Worm (Caenorhabditis elegans) whole organism, L3 larva: Measurements from ENCODE around the gene D1086.17.
A peak's percentile ranks its signal among the peaks of the same experiment; 100 is the strongest.

Experiments used
- aly-2 ChIP-seq: fragments of 150-350 bp; optimal IDR thresholded peaks from 2 replicates; lab custom pipeline; 2014; ENCODE audit warnings: missing biosample characterization, missing genetic modification characterization
- ama-1 ChIP-seq: fragments of 150-350 bp; optimal IDR thresholded peaks from 2 replicates; lab custom pipeline; 2018
- ceh-16 ChIP-seq: sonication (generic microtip); optimal IDR thresholded peaks from 2 replicates; lab custom pipeline; 2017; ENCODE audit warnings: missing biosample characterization, missing genetic modification characterization
- ceh-28 ChIP-seq: fragments of 150-350 bp; optimal IDR thresholded peaks from 2 replicates; lab custom pipeline; 2014; ENCODE audit warnings: missing biosample characterization, missing genetic modification reagents, missing genetic modification characterization
- ceh-9 ChIP-seq: sonication (generic microtip); optimal IDR thresholded peaks from 2 replicates; lab custom pipeline; 2018; ENCODE audit warnings: missing biosample characterization, missing genetic modification characterization
- egl-27 ChIP-seq: sonication (generic microtip); optimal IDR thresholded peaks from 4 replicates; lab custom pipeline; 2017; ENCODE audit warnings: missing biosample characterization, missing genetic modification reagents, missing genetic modification characterization
- egl-5 ChIP-seq: fragments of 150-350 bp; optimal IDR thresholded peaks from 2 replicates; lab custom pipeline; 2017; ENCODE audit warnings: missing biosample characterization, missing genetic modification reagents, missing genetic modification characterization, inconsistent platforms
- elt-1 ChIP-seq: fragments of 150-350 bp; optimal IDR thresholded peaks from 2 replicates; lab custom pipeline; 2014; ENCODE audit warnings: missing biosample characterization, missing genetic modification characterization
- elt-2 ChIP-seq: sonication (generic microtip); optimal IDR thresholded peaks from 2 replicates; lab custom pipeline; 2016; ENCODE audit warnings: missing genetic modification reagents, mild to moderate bottlenecking, missing genetic modification characterization, missing compliant biosample characterization
- elt-3 ChIP-seq, 3 experiments: fragments of 150-350 bp in 1 of 3; sonication (generic microtip) in 2 of 3; optimal IDR thresholded peaks; 2 replicates in 2 of 3; 4 replicates in 1 of 3; lab custom pipeline; 2014 to 2017; ENCODE audit warnings: missing biosample characterization in 3 of 3, missing genetic modification characterization in 3 of 3
- eor-1 ChIP-seq, 2 experiments: fragments of 150-350 bp; optimal IDR thresholded peaks; 2 replicates each; lab custom pipeline; 2014 to 2018; ENCODE audit warnings: missing biosample characterization in 2 of 2, missing genetic modification characterization in 2 of 2
- fkh-10 ChIP-seq: sonication (generic microtip); optimal IDR thresholded peaks from 2 replicates; lab custom pipeline; 2017; ENCODE audit warnings: missing biosample characterization, missing genetic modification reagents, missing genetic modification characterization
- fkh-2 ChIP-seq: fragments of 150-350 bp; optimal IDR thresholded peaks from 2 replicates; lab custom pipeline; 2014; ENCODE audit warnings: missing biosample characterization, missing genetic modification reagents, missing genetic modification characterization
- fos-1 ChIP-seq: fragments of 150-350 bp; optimal IDR thresholded peaks from 2 replicates; lab custom pipeline; 2014; ENCODE audit warnings: missing biosample characterization, missing genetic modification characterization
- jun-1 ChIP-seq: fragments of 150-350 bp; optimal IDR thresholded peaks from 2 replicates; lab custom pipeline; 2014; ENCODE audit warnings: missing biosample characterization, missing genetic modification reagents, missing genetic modification characterization
- lin-39 ChIP-seq: fragments of 150-350 bp; optimal IDR thresholded peaks from 2 replicates; lab custom pipeline; 2018; ENCODE audit warnings: missing biosample characterization, missing genetic modification reagents, missing genetic modification characterization
- lsy-12 ChIP-seq: sonication (generic microtip); optimal IDR thresholded peaks from 2 replicates; lab custom pipeline; 2016; ENCODE audit warnings: mild to moderate bottlenecking, missing genetic modification characterization, missing compliant biosample characterization
- mdl-1 ChIP-seq: fragments of 150-350 bp; optimal IDR thresholded peaks from 2 replicates; lab custom pipeline; 2014; ENCODE audit warnings: missing biosample characterization, missing genetic modification characterization
- mml-1 ChIP-seq: fragments of 150-350 bp; sonication (generic microtip); optimal IDR thresholded peaks from 3 replicates; lab custom pipeline; 2014; ENCODE audit warnings: missing biosample characterization, missing genetic modification characterization
- nfya-1 ChIP-seq: sonication (generic microtip); optimal IDR thresholded peaks from 2 replicates; lab custom pipeline; 2017; ENCODE audit warnings: missing genetic modification characterization, mild to moderate bottlenecking, missing compliant biosample characterization, antibody characterized with exemption, moderate library complexity; ENCODE audit not compliant: insufficient read depth
- nhr-11 ChIP-seq: fragments of 150-350 bp; optimal IDR thresholded peaks from 2 replicates; lab custom pipeline; 2014; ENCODE audit warnings: missing biosample characterization, missing genetic modification characterization
- nhr-12 ChIP-seq: fragments of 150-350 bp; optimal IDR thresholded peaks from 2 replicates; lab custom pipeline; 2014; ENCODE audit warnings: missing biosample characterization, missing genetic modification characterization
- nhr-23 ChIP-seq: fragments of 150-350 bp; optimal IDR thresholded peaks from 2 replicates; lab custom pipeline; 2014; ENCODE audit warnings: missing biosample characterization, missing genetic modification reagents, missing genetic modification characterization
- nhr-25 ChIP-seq: sonication (generic microtip); optimal IDR thresholded peaks from 2 replicates; lab custom pipeline; 2017; ENCODE audit warnings: missing biosample characterization, missing genetic modification characterization
- nhr-28 ChIP-seq: fragments of 150-350 bp; optimal IDR thresholded peaks from 2 replicates; lab custom pipeline; 2014; ENCODE audit warnings: missing biosample characterization, missing genetic modification characterization
- nhr-67 ChIP-seq: fragments of 150-350 bp; optimal IDR thresholded peaks from 2 replicates; lab custom pipeline; 2014; ENCODE audit warnings: missing biosample characterization, missing genetic modification characterization
- nhr-76 ChIP-seq: fragments of 150-350 bp; sonication (generic microtip); optimal IDR thresholded peaks from 5 replicates; lab custom pipeline; 2014; ENCODE audit warnings: missing biosample characterization, missing genetic modification characterization
- nhr-77 ChIP-seq: fragments of 150-350 bp; optimal IDR thresholded peaks from 2 replicates; lab custom pipeline; 2014; ENCODE audit warnings: missing biosample characterization, missing genetic modification characterization
- pha-4 ChIP-seq: fragments of 150-350 bp; optimal IDR thresholded peaks from 2 replicates; lab custom pipeline; 2014; ENCODE audit warnings: missing biosample characterization, missing genetic modification reagents, missing genetic modification characterization
- pqm-1 ChIP-seq: fragments of 150-350 bp; optimal IDR thresholded peaks from 2 replicates; lab custom pipeline; 2017; ENCODE audit warnings: missing biosample characterization, missing genetic modification characterization, inconsistent platforms
- sea-2 ChIP-seq: fragments of 150-350 bp; sonication (generic microtip); optimal IDR thresholded peaks from 4 replicates; lab custom pipeline; 2014; ENCODE audit warnings: missing biosample characterization, missing genetic modification reagents, missing genetic modification characterization
- skn-1 ChIP-seq: fragments of 150-350 bp; optimal IDR thresholded peaks from 2 replicates; lab custom pipeline; 2014; ENCODE audit warnings: missing biosample characterization, missing genetic modification characterization
- snpc-4 ChIP-seq: fragments of 150-350 bp; optimal IDR thresholded peaks from 2 replicates; lab custom pipeline; 2014; ENCODE audit warnings: missing biosample characterization, missing genetic modification characterization
- tbx-2 ChIP-seq: sonication (generic microtip); optimal IDR thresholded peaks from 2 replicates; lab custom pipeline; 2016; ENCODE audit warnings: mild to moderate bottlenecking, missing genetic modification characterization, missing compliant biosample characterization
- unc-39 ChIP-seq: sonication (generic microtip); optimal IDR thresholded peaks from 4 replicates; lab custom pipeline; 2017; ENCODE audit warnings: missing biosample characterization, missing genetic modification characterization
- unc-62 ChIP-seq: fragments of 150-350 bp; sonication (generic microtip); optimal IDR thresholded peaks from 4 replicates; lab custom pipeline; 2014; ENCODE audit warnings: missing biosample characterization, missing genetic modification reagents, missing genetic modification characterization
- zag-1 ChIP-seq: fragments of 150-350 bp; optimal IDR thresholded peaks from 2 replicates; lab custom pipeline; 2014; ENCODE audit warnings: missing biosample characterization, missing genetic modification characterization
- ztf-11 ChIP-seq: fragments of 150-350 bp; optimal IDR thresholded peaks from 2 replicates; lab custom pipeline; 2014; ENCODE audit warnings: missing biosample characterization, missing genetic modification characterization
- ztf-4 ChIP-seq: fragments of 150-350 bp; optimal IDR thresholded peaks from 2 replicates; lab custom pipeline; 2014; ENCODE audit warnings: missing biosample characterization, missing genetic modification characterization

D1086.17 gene

ce11 chrV:14067816-14068296 lies at the start of gene D1086.17:
TSS of gene D1086.17 (plus strand) at chrV:14067866.
- no peak for TF ChIP-seq lsy-12 (tag; lab: Kevin White, UChicago)

ce11 chrV:14018640-14019039 lies 49.0 kb upstream of the D1086.17 start, which contains the start of the genes mtl-2 and T08G5.1:
TSS of gene mtl-2 (minus strand) at chrV:14018673.
TSS of gene T08G5.1 (plus strand) at chrV:14018766.
- no peak for TF ChIP-seq sea-2 (GFP tag; lab: Kevin White, UChicago)
- TF ChIP-seq nhr-11 (tag; lab: Kevin White, UChicago) = no peak
- TF ChIP-seq unc-62 (GFP tag; lab: Kevin White, UChicago) = no peak
- no peak for TF ChIP-seq tbx-2
- TF ChIP-seq pqm-1 (tag; lab: Kevin White, UChicago) = peak; percentile 28
- no peak for TF ChIP-seq ceh-28 (tag; lab: Kevin White, UChicago)
- TF ChIP-seq ztf-4 (tag; lab: Kevin White, UChicago) = no peak
- no peak for TF ChIP-seq aly-2 (tag; lab: Kevin White, UChicago)
- no peak for TF ChIP-seq nhr-77 (tag; lab: Kevin White, UChicago)
- TF ChIP-seq elt-2 (tag; lab: Kevin White, UChicago) = peak; percentile 75
- TF ChIP-seq nhr-28 = no peak
- TF ChIP-seq, all 47 proteins: peak for 2

- no peak for TF ChIP-seq lsy-12 (tag; lab: Kevin White, UChicago)
- no peak for TF ChIP-seq fkh-2 (tag; lab: Kevin White, UChicago)
- TF ChIP-seq snpc-4 (tag; lab: Kevin White, UChicago) = no peak
- TF ChIP-seq nhr-12 (tag; lab: Kevin White, UChicago) = no peak
- no peak for TF ChIP-seq fos-1 (tag; lab: Kevin White, UChicago)
- TF ChIP-seq pha-4 (tag; lab: Kevin White, UChicago) = no peak
These were observed 44.6 kb upstream of the D1086.17 start, which contains the start of gene T08G5.15 for ce11 chrV:14023074-14023473. TSS of gene T08G5.15 (minus strand) at chrV:14023174.

ce11 chrV:14026194-14026593 lies 41.5 kb upstream of the D1086.17 start, which contains the start of gene T08G5.2:
TSS of gene T08G5.2 (minus strand) at chrV:14026294.
- TF ChIP-seq fos-1 (tag; lab: Kevin White, UChicago) (no peak), nhr-67 (tag; lab: Kevin White, UChicago) (no peak), lsy-12 (tag; lab: Kevin White, UChicago) (no peak), elt-1 (tag; lab: Kevin White, UChicago) (no peak)

ce11 chrV:14027384-14027783 lies 40.3 kb upstream of the D1086.17 start, which contains the start of gene T08G5.3:
TSS of gene T08G5.3 (minus strand) at chrV:14027484.
- TF ChIP-seq fkh-10 = no peak
- TF ChIP-seq elt-2 (tag; lab: Kevin White, UChicago) = no peak
- TF ChIP-seq nhr-12 (tag; lab: Kevin White, UChicago) = no peak
- TF ChIP-seq mml-1 (tag; lab: Kevin White, UChicago) = no peak
- TF ChIP-seq fkh-2 (tag; lab: Kevin White, UChicago) = no peak
- TF ChIP-seq aly-2 (tag; lab: Kevin White, UChicago) = no peak
- no peak for TF ChIP-seq pha-4 (tag; lab: Kevin White, UChicago)
- TF ChIP-seq fos-1 (tag; lab: Kevin White, UChicago) = no peak
- TF ChIP-seq pqm-1 (tag; lab: Kevin White, UChicago) = no peak
- no peak for TF ChIP-seq lsy-12 (tag; lab: Kevin White, UChicago)
- no peak for TF ChIP-seq zag-1 (tag; lab: Kevin White, UChicago)
- TF ChIP-seq egl-5 (tag; lab: Kevin White, UChicago) = no peak
- TF ChIP-seq ama-1 (lab: Kevin White, UChicago) = no peak
- TF ChIP-seq snpc-4 (tag; lab: Kevin White, UChicago) = no peak
- TF ChIP-seq elt-1 (tag; lab: Kevin White, UChicago) = no peak
- TF ChIP-seq ceh-9 = no peak

- peak; percentile 94 for TF ChIP-seq ama-1 (lab: Kevin White, UChicago)
- no peak for TF ChIP-seq elt-1 (tag; lab: Kevin White, UChicago)
- no peak for TF ChIP-seq zag-1 (tag; lab: Kevin White, UChicago)
- no peak for TF ChIP-seq egl-5 (tag; lab: Kevin White, UChicago)
- TF ChIP-seq nhr-25 (tag; lab: Kevin White, UChicago) = no peak
- no peak for TF ChIP-seq ceh-16 (tag; lab: Kevin White, UChicago)
- TF ChIP-seq pqm-1 (tag; lab: Kevin White, UChicago) = peak; percentile 24
- no peak for TF ChIP-seq elt-3 (tag; optimal IDR thresholded peaks at IDR 0.05; lab: Kevin White, UChicago)
- no peak for TF ChIP-seq mdl-1 (tag; lab: Kevin White, UChicago)
- TF ChIP-seq nhr-76 (tag; lab: Kevin White, UChicago) = no peak
- peak; percentile 28 for TF ChIP-seq nfya-1 (tag; lab: Kevin White, UChicago)
- TF ChIP-seq ceh-9 = no peak
- TF ChIP-seq eor-1 (tag; optimal IDR thresholded peaks at IDR 0.05; lab: Kevin White, UChicago) = no peak
- TF ChIP-seq lin-39 (tag; lab: Kevin White, UChicago) = no peak
- TF ChIP-seq egl-27 (tag; lab: Kevin White, UChicago) = no peak
- no peak for TF ChIP-seq nhr-67 (tag; lab: Kevin White, UChicago)
- no peak for TF ChIP-seq ztf-4 (tag; lab: Kevin White, UChicago)
- no peak for TF ChIP-seq fkh-2 (tag; lab: Kevin White, UChicago)
- TF ChIP-seq jun-1 = no peak
- no peak for TF ChIP-seq pha-4 (tag; lab: Kevin White, UChicago)
- TF ChIP-seq nhr-23 = peak; percentile 14
- no peak for TF ChIP-seq ztf-11 (tag; lab: Kevin White, UChicago)
- no peak for TF ChIP-seq unc-39 (tag; lab: Kevin White, UChicago)
- no peak for TF ChIP-seq skn-1
These were observed 39.4 kb upstream of the D1086.17 start for ce11 chrV:14028256-14028743.
